Worm (Caenorhabditis elegans): ENCODE data around the gene Y39E4B.6.

Y39E4B.6 gene

DNA sequence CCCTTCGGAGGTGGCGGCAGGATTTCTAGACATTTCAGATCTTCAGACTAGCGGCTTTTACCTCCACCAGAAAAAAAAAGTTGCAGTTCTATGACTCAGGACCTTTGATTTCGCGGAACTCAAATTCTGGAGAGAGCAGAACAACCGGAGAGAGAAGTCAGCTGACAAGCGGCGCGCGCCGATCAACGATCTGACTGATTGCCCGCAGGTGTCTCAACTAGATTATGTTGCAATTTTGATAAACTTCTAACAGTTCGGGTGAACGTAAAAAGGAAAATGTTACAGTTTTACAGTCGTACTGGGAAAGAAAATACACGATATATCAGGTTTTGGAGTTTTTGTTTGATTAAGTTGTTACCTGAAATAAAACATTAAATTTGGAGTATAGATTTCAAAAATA, 7.6 kb upstream of the Y39E4B.6 start:
- TF ChIP-seq crh-2 (tag; optimal IDR thresholded peaks at IDR 0.05) (no peak), sma-9 (GFP tag; optimal IDR thresholded peaks at IDR 0.05) (peak; percentile 66), sma-9 (tag; optimal IDR thresholded peaks at IDR 0.05) (no peak)

DNA sequence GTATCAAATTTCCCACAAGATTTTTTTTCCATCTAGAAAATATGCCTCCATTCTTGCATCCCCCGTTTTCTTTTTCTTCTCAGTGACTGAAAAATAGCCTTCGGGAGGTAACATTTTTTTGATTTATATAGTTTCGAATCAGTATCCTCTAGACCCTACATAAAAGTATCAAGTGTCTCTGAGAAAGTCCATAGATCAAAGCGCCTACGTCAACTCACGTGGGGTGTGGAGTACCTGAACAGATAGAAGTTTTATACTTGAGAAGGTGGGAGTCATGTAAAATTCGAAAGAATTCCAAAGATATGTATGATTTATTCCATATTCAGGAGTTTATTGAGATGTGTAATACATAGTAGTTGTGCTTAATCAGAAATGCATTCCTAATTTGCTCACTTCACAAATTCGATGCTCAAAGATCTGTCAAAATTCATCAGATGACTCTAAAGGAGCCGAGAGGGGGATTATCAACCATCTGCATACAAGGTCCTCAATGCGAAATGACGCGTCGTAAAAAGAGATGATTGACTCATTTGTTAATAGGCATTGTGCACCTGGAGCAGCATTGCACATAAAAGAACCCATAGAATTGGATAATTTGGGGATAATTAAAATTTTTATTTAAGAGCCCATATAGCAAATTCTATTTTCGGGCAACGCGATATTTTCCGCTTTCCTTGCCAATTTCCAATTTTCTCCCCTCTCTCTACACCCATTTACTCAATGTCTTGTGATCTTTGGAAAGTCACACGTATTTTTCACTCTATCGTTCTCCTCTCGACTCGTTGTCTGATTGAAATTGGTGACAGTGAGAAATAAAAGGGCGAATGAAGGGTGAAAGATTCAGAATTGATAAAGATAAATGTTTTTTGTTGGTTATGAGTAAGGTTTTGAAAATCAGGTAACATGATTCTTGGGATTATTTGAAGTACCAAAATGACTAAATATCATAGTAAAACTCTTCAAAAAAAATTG, 6.1 kb upstream of the Y39E4B.6 start:
- TF ChIP-seq C34F6.9 (tag; optimal IDR thresholded peaks at IDR 0.05) (peak; percentile 63), nhr-25 (tag; optimal IDR thresholded peaks at IDR 0.05) (peak; percentile 58), ceh-16 (tag; optimal IDR thresholded peaks at IDR 0.05) (peak; percentile 9), R02D3.7 (tag; optimal IDR thresholded peaks at IDR 0.05) (no peak), ama-1 (optimal IDR thresholded peaks at IDR 0.05) (peak; percentile 13), lin-11 (tag; optimal IDR thresholded peaks at IDR 0.05) (no peak), nhr-12 (tag; optimal IDR thresholded peaks at IDR 0.05) (no peak), egl-27 (tag; optimal IDR thresholded peaks at IDR 0.05) (no peak), F13H6.1 (tag; optimal IDR thresholded peaks at IDR 0.05) (no peak), sem-4 (tag; optimal IDR thresholded peaks at IDR 0.05) (peak; percentile 52), unc-62 (GFP tag; optimal IDR thresholded peaks at IDR 0.05) (no peak), crh-2 (tag; optimal IDR thresholded peaks at IDR 0.05) (peak; percentile 73), lsy-2 (tag; optimal IDR thresholded peaks at IDR 0.05) (peak in 1 of 2 experiments; percentile 22), sma-9 (GFP tag; optimal IDR thresholded peaks at IDR 0.05) (peak; percentile 88), sma-9 (tag; optimal IDR thresholded peaks at IDR 0.05) (no peak), mdl-1 (tag; optimal IDR thresholded peaks at IDR 0.05) (peak; percentile 15 to 24), lin-13 (GFP tag; optimal IDR thresholded peaks at IDR 0.05) (peak; percentile 4), ztf-1 (GFP tag; conservative IDR thresholded peaks at IDR 0.05) (no peak), nhr-129 (tag; optimal IDR thresholded peaks at IDR 0.05) (peak; percentile 63), lin-39 (tag; optimal IDR thresholded peaks at IDR 0.05) (no peak)

DNA sequence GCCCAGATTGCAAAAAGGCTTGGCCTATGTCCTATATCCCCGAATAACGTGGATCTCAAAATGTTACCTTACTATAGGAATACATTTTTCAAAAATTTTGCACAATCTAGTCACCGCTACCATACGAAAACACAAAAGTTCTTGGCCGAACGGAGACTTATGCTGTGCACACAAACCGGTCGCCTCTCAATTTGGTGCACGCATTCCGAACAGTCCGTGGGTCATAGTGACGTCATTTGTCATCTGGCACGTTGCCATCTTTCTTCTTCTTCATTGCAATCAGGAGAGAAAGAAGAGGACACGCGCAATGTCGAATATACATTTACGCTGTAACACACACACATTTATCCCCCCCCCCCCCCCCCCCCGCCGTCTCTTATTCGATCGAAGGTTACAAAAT, 4.9 kb upstream of the Y39E4B.6 start:
- TF ChIP-seq alr-1 (tag; optimal IDR thresholded peaks at IDR 0.05): no peak
- peak; percentile 25 for TF ChIP-seq nhr-129 (tag; optimal IDR thresholded peaks at IDR 0.05)
- peak in 1 of 2 experiments; percentile 38 for TF ChIP-seq mdl-1 (tag; optimal IDR thresholded peaks at IDR 0.05)
- no peak for TF ChIP-seq egl-27 (tag; optimal IDR thresholded peaks at IDR 0.05)
- TF ChIP-seq nhr-25 (tag; optimal IDR thresholded peaks at IDR 0.05): peak; percentile 6

DNA sequence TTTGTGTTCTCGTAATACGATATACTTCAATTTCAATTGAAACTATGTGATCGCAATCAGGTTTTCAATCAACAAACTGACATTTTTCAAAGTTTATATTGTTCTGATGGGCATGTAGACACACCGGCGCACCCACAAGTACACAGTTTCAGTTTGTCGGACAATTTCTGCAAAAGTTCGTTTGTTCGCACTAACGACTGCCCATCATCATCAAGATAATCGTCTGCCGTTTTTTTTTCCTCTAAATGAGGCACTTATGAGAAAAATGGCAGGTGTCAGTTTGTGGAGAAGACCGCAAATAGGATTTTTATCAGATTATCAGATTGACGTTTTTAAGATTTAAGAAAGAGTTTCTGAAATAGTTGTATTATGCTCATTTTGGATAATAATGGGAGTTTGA, 3.7 kb upstream of the Y39E4B.6 start:
- TF ChIP-seq sma-9 (GFP tag; optimal IDR thresholded peaks at IDR 0.05): peak; percentile 34
- no peak for TF ChIP-seq sma-9 (tag; optimal IDR thresholded peaks at IDR 0.05)
- no peak for TF ChIP-seq fos-1 (tag; optimal IDR thresholded peaks at IDR 0.05)

DNA sequence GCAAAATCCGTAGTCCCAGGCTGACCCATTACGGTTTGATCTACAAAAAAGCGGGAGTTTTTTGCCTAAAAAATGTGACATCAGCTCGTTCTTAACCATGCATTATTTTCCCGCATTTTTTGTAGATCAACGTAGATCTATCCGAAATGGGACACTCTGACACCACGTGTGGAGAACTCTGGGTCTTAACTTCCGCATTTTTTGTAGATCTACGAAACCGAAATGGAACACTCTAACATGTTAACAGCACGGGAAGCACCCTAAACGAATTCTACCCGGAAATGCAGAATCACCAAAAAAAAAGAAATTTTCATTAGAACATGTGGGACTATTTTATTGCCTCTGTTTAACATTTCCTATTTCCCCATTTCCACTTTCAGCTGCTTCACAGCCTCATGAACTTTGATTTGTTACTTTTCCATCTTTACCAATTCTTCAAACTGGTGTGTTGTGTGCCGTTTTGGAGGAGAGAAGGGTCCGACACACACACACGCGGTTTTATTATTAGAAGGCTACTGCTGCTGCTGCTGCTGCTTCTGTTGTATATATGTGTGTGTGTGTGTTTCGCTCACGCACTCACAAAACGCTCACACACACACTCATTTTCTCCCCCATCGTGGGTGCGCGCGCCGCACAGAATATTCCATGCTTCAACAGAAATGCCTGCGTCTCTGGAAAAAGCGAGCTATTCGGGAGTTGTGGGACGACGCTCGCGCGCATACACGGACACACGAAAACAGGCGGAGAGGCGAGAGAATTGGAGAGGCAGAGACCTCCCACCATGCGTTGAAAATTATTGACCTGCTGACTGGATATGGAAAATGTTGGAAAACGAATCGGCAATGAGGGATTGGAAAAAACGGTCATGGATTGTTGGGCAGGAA, 2.4 kb upstream of the Y39E4B.6 start:
- no peak for TF ChIP-seq ztf-11 (tag; optimal IDR thresholded peaks at IDR 0.05)
- TF ChIP-seq mdl-1 (tag; optimal IDR thresholded peaks at IDR 0.05): peak; percentile 83 to 90
- no peak for TF ChIP-seq nhr-77 (tag; optimal IDR thresholded peaks at IDR 0.05)
- TF ChIP-seq fos-1 (tag; optimal IDR thresholded peaks at IDR 0.05): peak; percentile 78
- TF ChIP-seq ceh-16 (tag; optimal IDR thresholded peaks at IDR 0.05): no peak
- TF ChIP-seq unc-62 (GFP tag; optimal IDR thresholded peaks at IDR 0.05): no peak
- peak; percentile 30 for TF ChIP-seq gmeb-1 (tag; optimal IDR thresholded peaks at IDR 0.05)
- TF ChIP-seq ceh-82 (tag; optimal IDR thresholded peaks at IDR 0.05): peak; percentile 42
- TF ChIP-seq unc-55 (GFP tag; optimal IDR thresholded peaks at IDR 0.05): peak; percentile 97
- no peak for TF ChIP-seq nhr-237 (tag; optimal IDR thresholded peaks at IDR 0.05)
- TF ChIP-seq elt-3 (tag; optimal IDR thresholded peaks at IDR 0.05): no peak
- peak; percentile 65 for TF ChIP-seq nhr-21 (tag; optimal IDR thresholded peaks at IDR 0.05)
- no peak for TF ChIP-seq nhr-23 (tag; optimal IDR thresholded peaks at IDR 0.05)
- TF ChIP-seq alr-1 (tag; optimal IDR thresholded peaks at IDR 0.05): peak; percentile 49
- TF ChIP-seq ama-1 (optimal IDR thresholded peaks at IDR 0.05): peak; percentile 80
- TF ChIP-seq peb-1 (tag; optimal IDR thresholded peaks at IDR 0.05): peak; percentile 13
- TF ChIP-seq ZK546.5 (tag; optimal IDR thresholded peaks at IDR 0.05): no peak
- TF ChIP-seq lsy-2 (tag; optimal IDR thresholded peaks at IDR 0.05): peak; percentile 56 to 87
- peak; percentile 76 for TF ChIP-seq snpc-4 (tag; optimal IDR thresholded peaks at IDR 0.05)
- peak; percentile 58 for TF ChIP-seq nhr-6 (tag; optimal IDR thresholded peaks at IDR 0.05)
- no peak for TF ChIP-seq nhr-11 (tag; optimal IDR thresholded peaks at IDR 0.05)
- peak; percentile 82 for TF ChIP-seq sma-9 (GFP tag; optimal IDR thresholded peaks at IDR 0.05)
- no peak for TF ChIP-seq sma-9 (tag; optimal IDR thresholded peaks at IDR 0.05)
- peak; percentile 6 for TF ChIP-seq nhr-10 (tag; optimal IDR thresholded peaks at IDR 0.05)
- TF ChIP-seq egl-27 (tag; optimal IDR thresholded peaks at IDR 0.05): peak; percentile 74
- TF ChIP-seq lin-13 (GFP tag; optimal IDR thresholded peaks at IDR 0.05): peak; percentile 89
- TF ChIP-seq zag-1 (tag; optimal IDR thresholded peaks at IDR 0.05): peak; percentile 94
- TF ChIP-seq nhr-129 (tag; optimal IDR thresholded peaks at IDR 0.05): peak; percentile 93
- peak; percentile 91 for TF ChIP-seq lin-11 (tag; optimal IDR thresholded peaks at IDR 0.05)
- no peak for TF ChIP-seq skn-1 (tag; optimal IDR thresholded peaks at IDR 0.05)
- TF ChIP-seq ztf-1 (GFP tag; conservative IDR thresholded peaks at IDR 0.05): no peak
- TF ChIP-seq R02D3.7 (tag; optimal IDR thresholded peaks at IDR 0.05): no peak
- TF ChIP-seq C34F6.9 (tag; optimal IDR thresholded peaks at IDR 0.05): peak; percentile 95

Data from whole organism, L2 larva.